Fruit fly (Drosophila melanogaster) whole organism, embryonic: ENCODE measurements around the gene Glut4EF.

Source experiments
- CG1024 ChIP-seq: fragments of 200-800 bp; sonication (Bioruptor generic); IDR thresholded peaks from 2 replicates; pipeline ENCODE4 v1.3.6; 2022; ENCODE audit warnings: missing biosample characterization, missing genetic modification characterization
- CG10979 ChIP-seq: fragments of 200-800 bp; sonication (Bioruptor generic); optimal IDR thresholded peaks from 2 replicates; lab custom pipeline; 2018; ENCODE audit warnings: missing biosample characterization, mild to moderate bottlenecking, missing genetic modification characterization, moderate library complexity
- CG2199 ChIP-seq: fragments of 200-800 bp; sonication (Bioruptor generic); IDR thresholded peaks from 3 replicates; pipeline ENCODE4 v1.3.6; 2022; ENCODE audit warnings: missing biosample characterization, missing genetic modification characterization
- CG4424 ChIP-seq: fragments of 200-800 bp; sonication (Bioruptor generic); optimal IDR thresholded peaks from 3 replicates; lab custom pipeline; 2016; ENCODE audit warnings: missing biosample characterization, missing genetic modification characterization
- bsh ChIP-seq, 2 experiments: fragments of 200-800 bp; sonication (Bioruptor generic); optimal IDR thresholded peaks; 2 replicates each; lab custom pipeline; 2017 to 2018; ENCODE audit warnings: mild to moderate bottlenecking in 2 of 2, missing biosample characterization in 2 of 2, missing genetic modification characterization in 2 of 2, moderate library complexity in 1 of 2
- chn ChIP-seq: fragments of 200-800 bp; sonication (Bioruptor generic); optimal IDR thresholded peaks from 2 replicates; lab custom pipeline; 2016; ENCODE audit warnings: missing biosample characterization, missing genetic modification characterization
- croc ChIP-seq: fragments of 200-800 bp; sonication (Bioruptor generic); conservative IDR thresholded peaks from 3 replicates; pipeline ENCODE4 v1.3.6; 2022; ENCODE audit warnings: missing biosample characterization, missing genetic modification characterization
- dmrt99B ChIP-seq: fragments of 200-800 bp; sonication (Bioruptor generic); optimal IDR thresholded peaks from 2 replicates; lab custom pipeline; 2018; ENCODE audit warnings: missing biosample characterization, mild to moderate bottlenecking, missing genetic modification characterization, moderate library complexity
- gro ChIP-seq: fragments of 200-800 bp; sonication (Bioruptor generic); optimal IDR thresholded peaks from 2 replicates; lab custom pipeline; 2016; ENCODE audit warnings: missing biosample characterization, missing genetic modification characterization
- lab ChIP-seq: fragments of 200-800 bp; sonication (Bioruptor generic); optimal IDR thresholded peaks from 3 replicates; lab custom pipeline; 2017; ENCODE audit warnings: missing biosample characterization, missing genetic modification characterization, mild to moderate bottlenecking, moderate library complexity, missing genetic modification reagents
- wek ChIP-seq: fragments of 200-800 bp; sonication (Bioruptor generic); optimal IDR thresholded peaks from 3 replicates; lab custom pipeline; 2018; ENCODE audit warnings: missing biosample characterization, mild to moderate bottlenecking, missing genetic modification characterization, moderate library complexity

DNA sequence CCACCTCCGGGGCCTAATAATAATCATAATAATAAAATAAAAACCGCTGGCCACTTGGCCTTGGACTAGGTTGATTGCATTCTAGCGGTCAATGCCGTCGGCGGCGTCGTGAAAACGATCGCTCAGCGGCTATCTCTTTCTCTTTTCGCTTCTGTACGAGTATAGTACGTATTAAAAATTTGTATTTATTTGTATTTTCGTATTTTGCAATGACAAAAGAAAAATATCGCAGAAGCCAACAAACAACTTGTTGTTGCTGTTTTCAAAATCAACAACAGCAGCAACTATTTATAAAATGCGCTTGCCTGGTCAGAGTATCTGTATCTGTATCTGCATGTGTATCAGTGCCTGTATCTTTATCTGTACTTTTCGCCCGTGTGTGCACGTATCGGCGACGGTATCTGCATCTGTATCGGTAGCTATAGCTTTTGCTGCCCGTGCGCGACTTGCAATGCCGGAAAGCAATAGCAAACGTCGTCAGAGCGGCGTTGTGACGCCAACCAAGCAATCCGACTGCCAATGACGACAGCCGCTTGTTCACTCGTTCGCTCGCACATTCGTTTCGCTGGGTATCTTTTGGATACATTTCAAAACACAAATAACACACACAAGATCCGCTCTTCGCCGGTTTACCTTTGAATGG is 80.3 kb downstream of the Glut4EF start:
- TF ChIP-seq CG10979 (tag; lab: Kevin White, UChicago) = no peak
- no peak for TF ChIP-seq croc (GFP tag; lab: Robert Waterston, UW)
- TF ChIP-seq gro = no peak
- TF ChIP-seq CG2199 (GFP tag; lab: Robert Waterston, UW) = no peak
- TF ChIP-seq bsh (GFP tag; optimal IDR thresholded peaks at IDR 0.05; lab: Kevin White, UChicago) = no peak
- no peak for TF ChIP-seq lab (GFP tag; lab: Kevin White, UChicago)
- no peak for TF ChIP-seq wek (GFP tag; lab: Kevin White, UChicago)
- no peak for TF ChIP-seq CG1024 (GFP tag; lab: Robert Waterston, UW)
- no peak for TF ChIP-seq CG4424 (GFP tag; lab: Kevin White, UChicago)
- TF ChIP-seq dmrt99B (tag; lab: Kevin White, UChicago) = no peak
- no peak for TF ChIP-seq chn (GFP tag; lab: Kevin White, UChicago)
